Fruit fly (Drosophila melanogaster): ENCODE measurements around the gene Orc2.

DNA sequence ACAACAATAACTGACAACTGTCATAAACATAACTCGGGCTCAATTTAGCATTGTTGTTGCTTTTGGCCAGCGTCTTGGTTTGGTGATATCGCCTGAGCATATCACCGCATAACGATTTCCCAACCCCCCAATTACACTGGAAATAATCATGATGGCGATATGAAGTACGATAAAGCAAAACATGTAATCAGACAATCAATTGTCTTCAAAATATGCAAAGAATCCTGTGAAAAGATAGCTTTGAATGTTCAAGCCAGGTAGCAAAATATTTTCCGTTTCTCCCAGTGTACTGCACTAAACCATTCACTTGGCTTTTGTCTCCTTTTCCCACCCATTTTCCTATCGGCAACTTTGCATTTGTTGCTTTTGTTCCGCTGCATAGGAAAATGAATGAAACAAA, 34.8 kb downstream of the Orc2 start:
- TF ChIP-seq CG8478 (optimal IDR thresholded peaks at IDR 0.05) (no peak), CTCF (optimal IDR thresholded peaks at IDR 0.05) (no peak)
